Worm (Caenorhabditis elegans) whole organism, mixed stage, embryonic: ENCODE measurements around the gene srh-247.
"Not testable (repeated sequence)": the region's sequence is repeated elsewhere in the genome, so short reads cannot be mapped to it uniquely, and the experiment has no call there.

ENCODE experiments used
- M03D4.4 ChIP-seq: sonication (generic microtip); optimal IDR thresholded peaks from 2 replicates; lab custom pipeline; 2017; ENCODE audit warnings: mild to moderate bottlenecking, missing genetic modification characterization, missing compliant biosample characterization
- blmp-1 ChIP-seq: fragments of 150-350 bp; optimal IDR thresholded peaks from 2 replicates; lab custom pipeline; 2014; ENCODE audit warnings: missing biosample characterization, missing genetic modification characterization
- ceh-43 ChIP-seq: fragments of 200-800 bp; sonication (Bioruptor generic); optimal IDR thresholded peaks from 2 replicates; lab custom pipeline; 2018; ENCODE audit warnings: mild to moderate bottlenecking, missing genetic modification characterization, moderate library complexity, missing compliant biosample characterization
- ceh-83 ChIP-seq: fragments of 200-800 bp; sonication (Bioruptor generic); optimal IDR thresholded peaks from 2 replicates; lab custom pipeline; 2018; ENCODE audit warnings: mild to moderate bottlenecking, missing genetic modification characterization, missing compliant biosample characterization
- cnd-1 ChIP-seq: fragments of 200-800 bp; sonication (Bioruptor generic); optimal IDR thresholded peaks from 2 replicates; lab custom pipeline; 2018; ENCODE audit warnings: mild to moderate bottlenecking, missing genetic modification characterization, missing compliant biosample characterization
- drap-1 ChIP-seq: fragments of 200-800 bp; sonication (Bioruptor generic); optimal IDR thresholded peaks from 3 replicates; lab custom pipeline; 2018; ENCODE audit warnings: mild to moderate bottlenecking, missing genetic modification characterization, missing compliant biosample characterization
- elt-1 ChIP-seq: sonication (generic microtip); optimal IDR thresholded peaks from 2 replicates; lab custom pipeline; 2017; ENCODE audit warnings: missing genetic modification characterization, mild to moderate bottlenecking, missing compliant biosample characterization, antibody characterized with exemption, moderate library complexity, borderline replicate concordance; ENCODE audit not compliant: insufficient read depth
- elt-3 ChIP-seq: fragments of 150-350 bp; optimal IDR thresholded peaks from 2 replicates; lab custom pipeline; 2014; ENCODE audit warnings: missing biosample characterization, missing genetic modification characterization
- flh-1 ChIP-seq: fragments of 200-800 bp; sonication (Bioruptor generic); optimal IDR thresholded peaks from 2 replicates; lab custom pipeline; 2018; ENCODE audit warnings: mild to moderate bottlenecking, missing genetic modification characterization, moderate library complexity, missing compliant biosample characterization
- ham-2 ChIP-seq: fragments of 200-800 bp; sonication (Bioruptor generic); optimal IDR thresholded peaks from 2 replicates; lab custom pipeline; 2018; ENCODE audit warnings: mild to moderate bottlenecking, missing genetic modification characterization, missing compliant biosample characterization
- lin-13 ChIP-seq: fragments of 150-350 bp; optimal IDR thresholded peaks from 2 replicates; lab custom pipeline; 2014; ENCODE audit warnings: missing biosample characterization, missing genetic modification characterization
- lin-32 ChIP-seq: fragments of 200-800 bp; sonication (Bioruptor generic); optimal IDR thresholded peaks from 2 replicates; lab custom pipeline; 2018; ENCODE audit warnings: mild to moderate bottlenecking, missing genetic modification characterization, missing compliant biosample characterization
- lsy-2 ChIP-seq: fragments of 150-350 bp; optimal IDR thresholded peaks from 2 replicates; lab custom pipeline; 2014; ENCODE audit warnings: missing biosample characterization, missing genetic modification characterization
- mab-5 ChIP-seq: fragments of 150-350 bp; optimal IDR thresholded peaks from 2 replicates; lab custom pipeline; 2014; ENCODE audit warnings: missing biosample characterization, missing genetic modification characterization
- mep-1 ChIP-seq: fragments of 150-350 bp; optimal IDR thresholded peaks from 2 replicates; lab custom pipeline; 2017; ENCODE audit warnings: missing biosample characterization, missing genetic modification reagents, missing genetic modification characterization, inconsistent platforms
- mls-2 ChIP-seq: sonication (generic microtip); optimal IDR thresholded peaks from 2 replicates; lab custom pipeline; 2016; ENCODE audit warnings: mild to moderate bottlenecking, missing genetic modification characterization, moderate library complexity, missing compliant biosample characterization
- nhr-12 ChIP-seq: fragments of 150-350 bp; optimal IDR thresholded peaks from 2 replicates; lab custom pipeline; 2014; ENCODE audit warnings: missing biosample characterization, missing genetic modification characterization
- nhr-2 ChIP-seq: fragments of 150-350 bp; optimal IDR thresholded peaks from 2 replicates; lab custom pipeline; 2014; ENCODE audit warnings: missing biosample characterization, missing genetic modification characterization
- nhr-28 ChIP-seq: fragments of 150-350 bp; optimal IDR thresholded peaks from 2 replicates; lab custom pipeline; 2014; ENCODE audit warnings: missing biosample characterization, missing genetic modification characterization
- nhr-76 ChIP-seq: sonication (generic microtip); optimal IDR thresholded peaks from 2 replicates; lab custom pipeline; 2017; ENCODE audit warnings: missing biosample characterization, missing genetic modification characterization
- pha-4 ChIP-seq: fragments of 150-350 bp; optimal IDR thresholded peaks from 2 replicates; lab custom pipeline; 2018; ENCODE audit warnings: missing biosample characterization, missing genetic modification reagents, missing genetic modification characterization
- sem-2 ChIP-seq: fragments of 200-800 bp; sonication (Bioruptor generic); optimal IDR thresholded peaks from 2 replicates; lab custom pipeline; 2018; ENCODE audit warnings: mild to moderate bottlenecking, missing genetic modification characterization, missing compliant biosample characterization
- snpc-4 ChIP-seq: fragments of 150-350 bp; optimal IDR thresholded peaks from 2 replicates; lab custom pipeline; 2014; ENCODE audit warnings: missing biosample characterization, missing genetic modification characterization
- sptf-1 ChIP-seq: sonication (generic microtip); optimal IDR thresholded peaks from 2 replicates; lab custom pipeline; 2017; ENCODE audit warnings: mild to moderate bottlenecking, missing genetic modification characterization, moderate library complexity, missing compliant biosample characterization
- tbx-8 ChIP-seq: fragments of 200-800 bp; sonication (Bioruptor generic); optimal IDR thresholded peaks from 2 replicates; lab custom pipeline; 2018; ENCODE audit warnings: mild to moderate bottlenecking, missing genetic modification characterization, moderate library complexity, missing compliant biosample characterization
- unc-120 ChIP-seq: sonication (generic microtip); optimal IDR thresholded peaks from 2 replicates; lab custom pipeline; 2017; ENCODE audit warnings: missing genetic modification characterization, missing compliant biosample characterization; ENCODE audit not compliant: poor library complexity, severe bottlenecking
- unc-62 ChIP-seq: fragments of 150-350 bp; optimal IDR thresholded peaks from 2 replicates; lab custom pipeline; 2014; ENCODE audit warnings: missing biosample characterization, missing genetic modification reagents, missing genetic modification characterization
- zip-8 ChIP-seq: fragments of 150-350 bp; optimal IDR thresholded peaks from 2 replicates; lab custom pipeline; 2014; ENCODE audit warnings: missing biosample characterization, missing genetic modification characterization
- ztf-11 ChIP-seq: fragments of 150-350 bp; optimal IDR thresholded peaks from 2 replicates; lab custom pipeline; 2014; ENCODE audit warnings: missing biosample characterization, missing genetic modification characterization

The srh-247 gene

DNA sequence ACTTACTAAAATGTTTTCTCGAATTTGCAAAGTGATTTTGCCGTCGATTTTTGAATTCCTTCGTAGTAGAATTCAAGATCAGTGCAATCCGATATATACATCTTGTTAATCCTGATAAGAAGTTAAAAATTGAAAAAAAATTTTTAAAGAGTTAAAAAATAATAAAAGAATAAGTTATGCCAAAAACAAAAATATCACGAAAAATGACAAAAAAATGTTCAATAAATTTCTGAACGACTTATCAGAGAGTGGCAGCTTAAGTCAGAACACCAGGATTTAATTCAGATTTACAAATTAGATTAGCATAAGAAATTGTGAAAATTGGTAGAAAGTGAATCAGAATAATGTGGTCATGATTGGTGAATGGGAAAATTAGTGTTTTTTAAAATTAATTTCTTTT lies 18.1 kb upstream of the srh-247 start, which contains the start of gene srw-122:
Gene srw-122, minus strand, starts transcription at position 101 of the 400 bp plus-strand sequence.
- TF ChIP-seq blmp-1 (tag; lab: Kevin White, UChicago); sem-2; flh-1 (GFP tag; lab: Kevin White, UChicago): not testable (repeated sequence)
- TF ChIP-seq, all 35 proteins: peak for 0; not testable (repeated sequence) for 35

DNA sequence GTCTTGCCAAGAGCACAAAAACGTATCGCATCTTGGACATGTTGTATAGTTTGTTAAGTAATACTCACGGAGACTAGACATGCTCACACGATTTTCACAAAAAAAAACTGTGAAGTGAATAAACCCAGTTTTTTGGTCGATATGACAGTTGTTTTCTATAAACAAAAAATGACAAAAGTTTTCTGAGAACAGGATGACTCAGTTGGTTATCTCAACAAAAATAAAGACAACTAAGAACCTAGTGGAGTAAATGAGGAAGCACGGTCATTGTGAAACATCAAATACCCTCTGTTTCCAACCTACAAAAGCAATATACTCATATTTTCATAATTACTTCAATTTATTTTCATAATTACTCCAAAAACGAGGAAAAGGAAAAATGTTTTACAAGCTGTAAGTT lies 11.6 kb upstream of the srh-247 start, which contains the start of gene srh-87:
Gene srh-87, minus strand, starts transcription at position 101 of the 400 bp plus-strand sequence.
- TF ChIP-seq nhr-76: no peak
- TF ChIP-seq flh-1 (GFP tag; lab: Kevin White, UChicago): no peak
- no peak for TF ChIP-seq M03D4.4 (tag; lab: Kevin White, UChicago)
- TF ChIP-seq mep-1: no peak
- no peak for TF ChIP-seq nhr-28
- no peak for TF ChIP-seq cnd-1 (tag; lab: Kevin White, UChicago)
- no peak for TF ChIP-seq elt-3 (tag; lab: Kevin White, UChicago)
- no peak for TF ChIP-seq sem-2
- no peak for TF ChIP-seq unc-120 (tag; lab: Kevin White, UChicago)
- no peak for TF ChIP-seq ceh-43 (GFP tag; lab: Kevin White, UChicago)
- no peak for TF ChIP-seq pha-4 (tag; lab: Kevin White, UChicago)
- TF ChIP-seq elt-1 (tag; lab: Kevin White, UChicago): no peak
- TF ChIP-seq unc-62 (GFP tag; lab: Kevin White, UChicago): no peak
- TF ChIP-seq zip-8 (tag; lab: Kevin White, UChicago): no peak
- no peak for TF ChIP-seq snpc-4
- no peak for TF ChIP-seq lsy-2 (tag; lab: Kevin White, UChicago)

DNA sequence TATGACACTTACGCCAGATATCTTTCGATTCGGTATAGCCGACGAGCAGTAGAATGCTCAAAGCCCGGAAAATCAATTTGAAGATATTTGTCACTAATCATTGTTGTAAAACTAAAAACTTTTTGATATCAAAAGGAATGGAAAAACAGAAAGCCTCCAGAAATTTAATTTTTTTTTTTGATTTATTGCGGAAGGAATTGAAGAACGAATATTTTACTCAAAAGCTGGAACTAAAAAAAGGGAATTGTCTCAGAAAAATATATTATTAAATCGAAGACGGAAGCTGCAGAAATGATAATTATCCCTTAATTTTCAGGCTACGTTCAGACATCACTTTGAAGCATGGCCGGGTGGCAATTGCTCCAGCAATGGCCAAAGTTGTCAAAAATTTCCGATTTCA lies 9.9 kb upstream of the srh-247 start, which contains the start of gene srw-137:
Gene srw-137, minus strand, starts transcription at position 101 of the 400 bp plus-strand sequence.
- TF ChIP-seq ham-2 (GFP tag; lab: Kevin White, UChicago) (no peak), sem-2 (no peak)

ce11 chrV:2942247-2942646 lies 8.3 kb upstream of the srh-247 start:
- TF ChIP-seq nhr-76 (no peak), lin-32 (GFP tag; lab: Kevin White, UChicago) (no peak), elt-1 (tag; lab: Kevin White, UChicago) (no peak), mep-1 (no peak), ceh-83 (GFP tag; lab: Kevin White, UChicago) (no peak), ztf-11 (no peak), lin-13 (tag; lab: Kevin White, UChicago) (no peak), blmp-1 (tag; lab: Kevin White, UChicago) (no peak), mls-2 (tag; lab: Kevin White, UChicago) (no peak), M03D4.4 (tag; lab: Kevin White, UChicago) (no peak), nhr-2 (tag; lab: Kevin White, UChicago) (no peak), ham-2 (GFP tag; lab: Kevin White, UChicago) (no peak), tbx-8 (no peak), zip-8 (tag; lab: Kevin White, UChicago) (no peak)

- TF ChIP-seq mep-1: no peak
- no peak for TF ChIP-seq nhr-12
- no peak for TF ChIP-seq flh-1 (GFP tag; lab: Kevin White, UChicago)
- no peak for TF ChIP-seq snpc-4
- TF ChIP-seq nhr-76: no peak
- no peak for TF ChIP-seq nhr-2 (tag; lab: Kevin White, UChicago)
- TF ChIP-seq unc-120 (tag; lab: Kevin White, UChicago): no peak
- TF ChIP-seq tbx-8: no peak
- no peak for TF ChIP-seq cnd-1 (tag; lab: Kevin White, UChicago)
- no peak for TF ChIP-seq ceh-83 (GFP tag; lab: Kevin White, UChicago)
- no peak for TF ChIP-seq unc-62 (GFP tag; lab: Kevin White, UChicago)
- no peak for TF ChIP-seq sptf-1 (tag; lab: Kevin White, UChicago)
- TF ChIP-seq elt-1 (tag; lab: Kevin White, UChicago): no peak
- TF ChIP-seq mab-5: no peak
- no peak for TF ChIP-seq drap-1 (GFP tag; lab: Kevin White, UChicago)
- no peak for TF ChIP-seq sem-2
- no peak for TF ChIP-seq M03D4.4 (tag; lab: Kevin White, UChicago)
Measured at ce11 chrV:2941405-2941804, 7.4 kb upstream of the srh-247 start, which contains the start of gene srw-143. TSS of gene srw-143 (minus strand) at chrV:2941505.
